Fruit fly (Drosophila melanogaster): ENCODE measurements around the gene Tsp26A.
A peak's percentile ranks its signal among the peaks of the same experiment; 100 is the strongest.

- TF ChIP-seq EcR (GFP tag; optimal IDR thresholded peaks at IDR 0.05) (peak in 1 of 2 experiments; percentile 31), Dll (optimal IDR thresholded peaks at IDR 0.05) (no peak), pan (optimal IDR thresholded peaks at IDR 0.05) (no peak)
These were observed 25.9 kb upstream of the Tsp26A start for dm6 chr2L:5974122-5974521.
